Fruit fly (Drosophila melanogaster): ENCODE results near the gene TTLL3A.

The TTLL3A gene

DNA sequence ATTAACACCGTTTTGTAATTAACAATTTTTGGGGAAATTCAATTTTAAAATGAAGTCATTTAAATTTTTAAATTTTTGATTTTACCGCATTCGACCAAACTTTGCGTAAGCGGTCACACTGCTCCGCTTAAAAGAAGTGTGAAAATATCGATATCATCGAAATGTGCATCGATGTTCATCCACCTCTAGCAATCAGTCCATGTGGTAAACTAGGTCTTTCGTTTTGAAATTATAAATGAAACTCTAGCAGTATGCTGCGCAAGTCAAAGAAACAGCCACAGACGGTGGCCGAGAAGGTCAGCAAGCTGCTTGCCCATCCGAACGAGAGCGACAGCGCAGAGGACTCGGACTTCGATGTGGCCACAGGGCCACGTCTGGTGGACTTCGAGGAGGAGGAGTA is 22.5 kb downstream of the TTLL3A start, which contains the start of gene Aatf (continued):
- TF ChIP-seq CG3407 (GFP tag; optimal IDR thresholded peaks at IDR 0.05), result no peak
- TF ChIP-seq Drgx (GFP tag; IDR thresholded peaks at IDR 0.05), result no peak
- TF ChIP-seq corto (GFP tag; optimal IDR thresholded peaks at IDR 0.05), result no peak
- TF ChIP-seq kay (GFP tag; optimal IDR thresholded peaks at IDR 0.05), result no peak
- no peak for TF ChIP-seq chm (GFP tag; IDR thresholded peaks at IDR 0.05)
- no peak for TF ChIP-seq ase (GFP tag; IDR thresholded peaks at IDR 0.05)
- no peak for TF ChIP-seq fu2 (GFP tag; optimal IDR thresholded peaks at IDR 0.05)
- TF ChIP-seq chn (GFP tag; optimal IDR thresholded peaks at IDR 0.05), result no peak
- no peak for TF ChIP-seq CG6683 (GFP tag; optimal IDR thresholded peaks at IDR 0.05)
- no peak for TF ChIP-seq tx (GFP tag; optimal IDR thresholded peaks at IDR 0.05)
- no peak for TF ChIP-seq Poxn (GFP tag; IDR thresholded peaks at IDR 0.05)
- TF ChIP-seq kni (GFP tag; optimal IDR thresholded peaks at IDR 0.05), result no peak
- TF ChIP-seq CG11085 (GFP tag; IDR thresholded peaks at IDR 0.05), result no peak
- no peak for TF ChIP-seq so (GFP tag; IDR thresholded peaks at IDR 0.05)
- peak; percentile 83 for TF ChIP-seq bbx (GFP tag; IDR thresholded peaks at IDR 0.05; ENCODE audit: partially characterized antibody)
- no peak for TF ChIP-seq CG4328 (GFP tag; optimal IDR thresholded peaks at IDR 0.05)
- no peak for TF ChIP-seq Hmx (GFP tag; optimal IDR thresholded peaks at IDR 0.05)
- TF ChIP-seq btn (GFP tag; optimal IDR thresholded peaks at IDR 0.05), result no peak
- TF ChIP-seq YL-1 (GFP tag; optimal IDR thresholded peaks at IDR 0.05), result peak; percentile 63
- TF ChIP-seq tll (GFP tag; optimal IDR thresholded peaks at IDR 0.05), result no peak
- TF ChIP-seq Adf1 (GFP tag; IDR thresholded peaks at IDR 0.05), result no peak
- TF ChIP-seq Lim3 (GFP tag; IDR thresholded peaks at IDR 0.05), result no peak
- no peak for TF ChIP-seq CG2678 (tag; optimal IDR thresholded peaks at IDR 0.05)
- TF ChIP-seq CG8281 (tag; optimal IDR thresholded peaks at IDR 0.05), result no peak
- peak; percentile 80; the same call in 2 of the 4 replicates for TF ChIP-seq chinmo (GFP tag; IDR thresholded peaks at IDR 0.05; ENCODE audit: partially characterized antibody)
- TF ChIP-seq CG1792 (GFP tag; optimal IDR thresholded peaks at IDR 0.05), result no peak
- no peak for TF ChIP-seq E2f1 (GFP tag; IDR thresholded peaks at IDR 0.05)
- TF ChIP-seq CG31224 (GFP tag; IDR thresholded peaks at IDR 0.05), result no peak
- no peak for TF ChIP-seq CG2199 (GFP tag; IDR thresholded peaks at IDR 0.05)
- no peak for TF ChIP-seq z (GFP tag; IDR thresholded peaks at IDR 0.05)
- TF ChIP-seq exex (tag; optimal IDR thresholded peaks at IDR 0.05), result no peak
- no peak for TF ChIP-seq ftz-f1 (GFP tag; optimal IDR thresholded peaks at IDR 0.05)
- TF ChIP-seq CG3995 (GFP tag; optimal IDR thresholded peaks at IDR 0.05), result no peak
- no peak for TF ChIP-seq Sox102F (GFP tag; optimal IDR thresholded peaks at IDR 0.05)
- no peak for TF ChIP-seq CG9876 (GFP tag; optimal IDR thresholded peaks at IDR 0.05)
- peak; percentile 88 for TF ChIP-seq BEAF-32 (GFP tag; optimal IDR thresholded peaks at IDR 0.05)
- no peak for TF ChIP-seq CG10147 (GFP tag; optimal IDR thresholded peaks at IDR 0.05)
- peak; percentile 92 for TF ChIP-seq MESR4 (GFP tag; optimal IDR thresholded peaks at IDR 0.05)
- TF ChIP-seq Vsx1 (GFP tag; optimal IDR thresholded peaks at IDR 0.05), result no peak
- TF ChIP-seq eyg (GFP tag; optimal IDR thresholded peaks at IDR 0.05), result no peak
- TF ChIP-seq CG11456 (GFP tag; IDR thresholded peaks at IDR 0.05), result no peak
- peak; percentile 37 for TF ChIP-seq phol (tag; optimal IDR thresholded peaks at IDR 0.05)
- peak; percentile 14 for TF ChIP-seq CG2712 (tag; optimal IDR thresholded peaks at IDR 0.05)
- no peak for TF ChIP-seq CG8478 (optimal IDR thresholded peaks at IDR 0.05)
- TF ChIP-seq onecut (GFP tag; IDR thresholded peaks at IDR 0.05), result no peak
- TF ChIP-seq disco-r (GFP tag; optimal IDR thresholded peaks at IDR 0.05), result no peak
- TF ChIP-seq Taf1 (GFP tag; IDR thresholded peaks at IDR 0.05), result no peak
- no peak for TF ChIP-seq CG6854 (GFP tag; optimal IDR thresholded peaks at IDR 0.05)
- TF ChIP-seq nerfin-1 (tag; optimal IDR thresholded peaks at IDR 0.05), result no peak
- no peak for TF ChIP-seq CG3065 (GFP tag; optimal IDR thresholded peaks at IDR 0.05)
- TF ChIP-seq lola (GFP tag; optimal IDR thresholded peaks at IDR 0.05), result no peak
- no peak for TF ChIP-seq Ptx1 (GFP tag; IDR thresholded peaks at IDR 0.05)
